Worm (Caenorhabditis elegans) whole organism, L4 larva: ENCODE measurements around the gene sra-28.

Source experiments
- F10B5.3 ChIP-seq: sonication (generic microtip); optimal IDR thresholded peaks from 2 replicates; lab custom pipeline; 2016; ENCODE audit warnings: mild to moderate bottlenecking, missing genetic modification characterization, missing compliant biosample characterization
- F26F4.8 ChIP-seq: fragments of 200-800 bp; sonication (Bioruptor generic); conservative IDR thresholded peaks from 2 replicates; pipeline ENCODE4 v1.3.6; 2022; ENCODE audit warnings: missing genetic modification characterization, missing compliant biosample characterization
- R02D3.7 ChIP-seq: fragments of 150-350 bp; sonication (generic microtip); optimal IDR thresholded peaks from 3 replicates; lab custom pipeline; 2014; ENCODE audit warnings: missing biosample characterization, missing genetic modification characterization
- ZK337.2 ChIP-seq: fragments of 200-800 bp; sonication (Bioruptor generic); IDR thresholded peaks from 2 replicates; pipeline ENCODE4 v1.3.6; 2022; ENCODE audit warnings: missing genetic modification reagents, missing genetic modification characterization, missing compliant biosample characterization
- ZK546.5 ChIP-seq, 2 experiments: sonication (generic microtip); optimal IDR thresholded peaks; 2 replicates each; lab custom pipeline; 2017; ENCODE audit warnings: missing biosample characterization in 2 of 2, missing genetic modification characterization in 2 of 2
- aha-1 ChIP-seq: fragments of 150-350 bp; peaks from one replicate; lab custom pipeline; 2014; ENCODE audit warnings: missing biosample characterization, missing genetic modification characterization
- ceh-28 ChIP-seq: fragments of 150-350 bp; optimal IDR thresholded peaks from 2 replicates; lab custom pipeline; 2014; ENCODE audit warnings: missing biosample characterization, missing genetic modification reagents, missing genetic modification characterization
- ceh-32 ChIP-seq: sonication (generic microtip); optimal IDR thresholded peaks from 2 replicates; lab custom pipeline; 2016; ENCODE audit warnings: mild to moderate bottlenecking, missing genetic modification characterization, missing compliant biosample characterization; ENCODE audit not compliant: poor library complexity
- daf-16 ChIP-seq, 3 experiments: sonication (generic microtip); optimal IDR thresholded peaks; 2 replicates each; lab custom pipeline; 2016 to 2017; ENCODE audit warnings: missing genetic modification characterization in 3 of 3, missing genetic modification reagents in 3 of 3, mild to moderate bottlenecking in 2 of 3, missing compliant biosample characterization in 2 of 3, missing biosample characterization in 1 of 3, moderate library complexity in 1 of 3
- daf-8 ChIP-seq: fragments of 200-800 bp; sonication (Bioruptor generic); IDR thresholded peaks from 2 replicates; pipeline ENCODE4 v1.3.6; 2022; ENCODE audit warnings: missing genetic modification characterization, missing compliant biosample characterization
- dmd-6 ChIP-seq: fragments of 200-800 bp; sonication (Bioruptor generic); IDR thresholded peaks from 2 replicates; pipeline ENCODE4 v1.3.6; 2022; ENCODE audit warnings: missing genetic modification reagents, missing genetic modification characterization, missing compliant biosample characterization
- dpl-1 ChIP-seq: fragments of 150-350 bp; optimal IDR thresholded peaks from 2 replicates; lab custom pipeline; 2014; ENCODE audit warnings: missing biosample characterization, missing genetic modification reagents, missing genetic modification characterization
- dve-1 ChIP-seq: sonication (generic microtip); optimal IDR thresholded peaks from 2 replicates; lab custom pipeline; 2017; ENCODE audit warnings: antibody characterized with exemption, mild to moderate bottlenecking, missing genetic modification characterization, missing compliant biosample characterization; ENCODE audit not compliant: insufficient read depth
- egl-43 ChIP-seq: fragments of 200-800 bp; sonication (Bioruptor generic); IDR thresholded peaks from 2 replicates; pipeline ENCODE4 v1.3.6; 2022; ENCODE audit warnings: missing genetic modification reagents, missing genetic modification characterization, missing compliant biosample characterization
- gei-8 ChIP-seq: fragments of 200-800 bp; sonication (Bioruptor generic); optimal IDR thresholded peaks from 2 replicates; lab custom pipeline; 2018; ENCODE audit warnings: mild to moderate bottlenecking, missing genetic modification characterization, missing compliant biosample characterization
- hlh-11 ChIP-seq: fragments of 200-800 bp; sonication (Bioruptor generic); optimal IDR thresholded peaks from 2 replicates; lab custom pipeline; 2018; ENCODE audit warnings: mild to moderate bottlenecking, missing genetic modification characterization, missing compliant biosample characterization
- lim-7 ChIP-seq: fragments of 200-800 bp; sonication (Bioruptor generic); IDR thresholded peaks from 2 replicates; pipeline ENCODE4 v1.3.6; 2022; ENCODE audit warnings: missing genetic modification characterization, missing compliant biosample characterization
- lin-38 ChIP-seq: fragments of 200-800 bp; sonication (Bioruptor generic); IDR thresholded peaks from 2 replicates; pipeline ENCODE4 v1.3.6; 2022; ENCODE audit warnings: missing genetic modification reagents, missing genetic modification characterization, missing compliant biosample characterization
- lir-3 ChIP-seq: sonication (generic microtip); optimal IDR thresholded peaks from 2 replicates; lab custom pipeline; 2016; ENCODE audit warnings: mild to moderate bottlenecking, missing genetic modification characterization, missing compliant biosample characterization
- lsy-2 ChIP-seq, 2 experiments: fragments of 150-350 bp in 1 of 2; sonication (generic microtip) in 1 of 2; optimal IDR thresholded peaks; 2 replicates each; lab custom pipeline; 2014 to 2017; ENCODE audit warnings: missing biosample characterization in 2 of 2, missing genetic modification characterization in 2 of 2
- madf-5 ChIP-seq, 2 experiments: fragments of 200-800 bp; sonication (Bioruptor generic); IDR thresholded peaks; 2 replicates each; pipeline ENCODE4 v1.3.6; 2022; ENCODE audit warnings: missing compliant biosample characterization in 2 of 2, missing genetic modification characterization in 2 of 2
- madf-9 ChIP-seq: fragments of 200-800 bp; sonication (Bioruptor generic); conservative IDR thresholded peaks from 2 replicates; pipeline ENCODE4 v1.3.6; 2022; ENCODE audit warnings: missing genetic modification reagents, missing genetic modification characterization, missing compliant biosample characterization
- mxl-2 ChIP-seq: fragments of 200-800 bp; sonication (Bioruptor generic); conservative IDR thresholded peaks from 2 replicates; pipeline ENCODE4 v1.3.6; 2022; ENCODE audit warnings: missing genetic modification reagents, missing genetic modification characterization, missing compliant biosample characterization
- nhr-10 ChIP-seq: fragments of 150-350 bp; optimal IDR thresholded peaks from 2 replicates; lab custom pipeline; 2014; ENCODE audit warnings: missing biosample characterization, missing genetic modification characterization
- nhr-102 ChIP-seq: sonication (generic microtip); optimal IDR thresholded peaks from 2 replicates; lab custom pipeline; 2016; ENCODE audit warnings: mild to moderate bottlenecking, missing genetic modification characterization, moderate library complexity, missing compliant biosample characterization
- nhr-28 ChIP-seq: fragments of 150-350 bp; optimal IDR thresholded peaks from 2 replicates; lab custom pipeline; 2014; ENCODE audit warnings: missing biosample characterization, missing genetic modification characterization
- rbr-2 ChIP-seq: sonication (generic microtip); optimal IDR thresholded peaks from 2 replicates; lab custom pipeline; 2016; ENCODE audit warnings: missing genotype, missing genetic modification characterization, missing compliant biosample characterization
- saeg-2 ChIP-seq: fragments of 200-800 bp; sonication (Bioruptor generic); IDR thresholded peaks from 2 replicates; pipeline ENCODE4 v1.3.6; 2022; ENCODE audit warnings: missing genetic modification reagents, missing genetic modification characterization, missing compliant biosample characterization
- set-16 ChIP-seq: fragments of 200-800 bp; sonication (Bioruptor generic); IDR thresholded peaks from 2 replicates; pipeline ENCODE4 v1.3.6; 2022; ENCODE audit warnings: missing genetic modification reagents, missing genetic modification characterization, missing compliant biosample characterization
- tra-1 ChIP-seq: fragments of 200-800 bp; sonication (Bioruptor generic); IDR thresholded peaks from 2 replicates; pipeline ENCODE4 v1.3.6; 2022; ENCODE audit warnings: missing genetic modification reagents, missing genetic modification characterization, missing compliant biosample characterization
- unc-130 ChIP-seq: sonication (generic microtip); optimal IDR thresholded peaks from 2 replicates; lab custom pipeline; 2016; ENCODE audit warnings: missing genetic modification reagents, missing genetic modification characterization, missing compliant biosample characterization
- unc-39 ChIP-seq: sonication (generic microtip); optimal IDR thresholded peaks from 2 replicates; lab custom pipeline; 2017; ENCODE audit warnings: missing biosample characterization, missing genetic modification characterization
- unc-62 ChIP-seq, 3 experiments: fragments of 150-350 bp in 1 of 3; sonication (generic microtip); optimal IDR thresholded peaks in 2 of 3; peaks in 1 of 3; 1 replicate in 1 of 3; 2 replicates in 2 of 3; lab custom pipeline; 2014 to 2017; ENCODE audit warnings: missing biosample characterization in 3 of 3, missing genetic modification characterization in 3 of 3, missing genetic modification reagents in 3 of 3, missing genotype in 1 of 3
- zfp-3 ChIP-seq: fragments of 200-800 bp; sonication (Bioruptor generic); conservative IDR thresholded peaks from 2 replicates; pipeline ENCODE4 v1.3.6; 2022; ENCODE audit warnings: missing genetic modification reagents, missing genetic modification characterization, missing compliant biosample characterization
- zip-2 ChIP-seq: fragments of 150-350 bp; optimal IDR thresholded peaks from 2 replicates; lab custom pipeline; 2014; ENCODE audit warnings: missing biosample characterization, missing genetic modification characterization
- ztf-7 ChIP-seq: fragments of 150-350 bp; optimal IDR thresholded peaks from 2 replicates; lab custom pipeline; 2014; ENCODE audit warnings: missing biosample characterization, missing genetic modification characterization

The sra-28 gene

ce11 chrII:6528629-6529028 lies 44.9 kb downstream of the sra-28 start, which contains the start of gene C56E6.4:
Gene C56E6.4 (minus strand): TSS chrII:6528729.
- TF ChIP-seq ZK546.5 (tag; optimal IDR thresholded peaks at IDR 0.05; lab: Kevin White, UChicago) (no peak), ceh-32 (tag; lab: Kevin White, UChicago) (no peak), dpl-1 (GFP tag; lab: Kevin White, UChicago) (no peak), egl-43 (GFP tag; lab: Robert Waterston, UW) (no peak), madf-9 (GFP tag; lab: Robert Waterston, UW) (no peak), aha-1 (no peak), F10B5.3 (tag; lab: Kevin White, UChicago) (no peak), F26F4.8 (GFP tag; lab: Robert Waterston, UW) (no peak), nhr-28 (tag; lab: Kevin White, UChicago) (no peak), zfp-3 (GFP tag; lab: Robert Waterston, UW) (no peak), ztf-7 (tag; lab: Kevin White, UChicago) (no peak), unc-39 (tag; lab: Kevin White, UChicago) (no peak), hlh-11 (tag; lab: Kevin White, UChicago) (no peak), zip-2 (tag; lab: Kevin White, UChicago) (no peak), lir-3 (tag; lab: Kevin White, UChicago) (no peak), saeg-2 (GFP tag; lab: Robert Waterston, UW) (no peak), unc-62 (GFP tag; optimal IDR thresholded peaks at IDR 0.05 in 1 of 2; lab: Kevin White, UChicago) (no peak), unc-62 (tag; optimal IDR thresholded peaks at IDR 0.05; lab: Kevin White, UChicago) (no peak)
- TF ChIP-seq, all 104 proteins: peak for 0

- TF ChIP-seq unc-62 (GFP tag; optimal IDR thresholded peaks at IDR 0.05 in 1 of 2; lab: Kevin White, UChicago) = peak in 1 of 2 experiments; percentile 10
- no peak for TF ChIP-seq unc-62 (tag; optimal IDR thresholded peaks at IDR 0.05; lab: Kevin White, UChicago)
- TF ChIP-seq daf-8 (GFP tag; lab: Robert Waterston, UW) = no peak
- TF ChIP-seq madf-5 (GFP tag; IDR thresholded peaks at IDR 0.05; lab: Robert Waterston, UW) = no peak
- no peak for TF ChIP-seq nhr-10
- TF ChIP-seq nhr-102 (tag; lab: Kevin White, UChicago) = peak; percentile 52
- TF ChIP-seq lsy-2 (tag; optimal IDR thresholded peaks at IDR 0.05; lab: Kevin White, UChicago) = no peak
- no peak for TF ChIP-seq ceh-28 (tag; lab: Kevin White, UChicago)
- TF ChIP-seq ZK337.2 (GFP tag; lab: Robert Waterston, UW) = no peak
- no peak for TF ChIP-seq R02D3.7 (tag; lab: Kevin White, UChicago)
- TF ChIP-seq mxl-2 (GFP tag; lab: Robert Waterston, UW) = no peak
- no peak for TF ChIP-seq daf-16 (GFP tag; optimal IDR thresholded peaks at IDR 0.05; lab: Kevin White, UChicago)
- peak; percentile 91 for TF ChIP-seq daf-16 (tag; optimal IDR thresholded peaks at IDR 0.05; lab: Kevin White, UChicago)
- TF ChIP-seq unc-130 (GFP tag; lab: Kevin White, UChicago) = no peak
- no peak for TF ChIP-seq tra-1 (GFP tag; lab: Robert Waterston, UW)
- TF ChIP-seq dve-1 = peak; percentile 7
- no peak for TF ChIP-seq madf-9 (GFP tag; lab: Robert Waterston, UW)
- TF ChIP-seq dpl-1 (GFP tag; lab: Kevin White, UChicago) = no peak
- TF ChIP-seq rbr-2 (tag; lab: Kevin White, UChicago) = no peak
- no peak for TF ChIP-seq gei-8 (GFP tag; lab: Kevin White, UChicago)
- peak; percentile 34; the same call in 1 of the 2 replicates for TF ChIP-seq lin-38 (GFP tag; lab: Robert Waterston, UW)
Measured at ce11 chrII:6526136-6526684, 47.4 kb downstream of the sra-28 start.

- peak; percentile 21 for TF ChIP-seq dve-1
- no peak for TF ChIP-seq daf-16 (GFP tag; optimal IDR thresholded peaks at IDR 0.05; lab: Kevin White, UChicago)
- TF ChIP-seq daf-16 (tag; optimal IDR thresholded peaks at IDR 0.05; lab: Kevin White, UChicago) = peak; percentile 72
- TF ChIP-seq set-16 (GFP tag; lab: Robert Waterston, UW) = no peak
- TF ChIP-seq hlh-11 (tag; lab: Kevin White, UChicago) = peak; percentile 67
- 0 out of 2 replicates have a peak, but pooled peaks have one; percentile 32 for TF ChIP-seq dmd-6 (GFP tag; lab: Robert Waterston, UW)
- no peak for TF ChIP-seq F26F4.8 (GFP tag; lab: Robert Waterston, UW)
- TF ChIP-seq lim-7 (GFP tag; lab: Robert Waterston, UW) = no peak
Measured at ce11 chrII:6524501-6524977, 49.0 kb downstream of the sra-28 start, which contains the start of gene C56E6.2. Gene C56E6.2 (plus strand): TSS chrII:6524927.
